Fruit fly (Drosophila melanogaster): ENCODE data around the gene Jhbp5.

dm6 chr3R:16006806-16007556, 38.9 kb downstream of the Jhbp5 start:
- TF ChIP-seq Ets21C (GFP tag; optimal IDR thresholded peaks at IDR 0.05) (no peak), net (GFP tag; optimal IDR thresholded peaks at IDR 0.05) (no peak), Lpt (GFP tag; optimal IDR thresholded peaks at IDR 0.05) (no peak), ss (GFP tag; optimal IDR thresholded peaks at IDR 0.05) (no peak), Sox102F (GFP tag; optimal IDR thresholded peaks at IDR 0.05) (no peak), Sox15 (GFP tag; optimal IDR thresholded peaks at IDR 0.05) (no peak), CG6276 (GFP tag; optimal IDR thresholded peaks at IDR 0.05) (no peak), OdsH (GFP tag; optimal IDR thresholded peaks at IDR 0.05) (no peak), CG3919 (GFP tag; optimal IDR thresholded peaks at IDR 0.05) (no peak), fkh (GFP tag; optimal IDR thresholded peaks at IDR 0.05) (peak; percentile 91), CG11762 (GFP tag; optimal IDR thresholded peaks at IDR 0.05; ENCODE audit: insufficient read depth) (no peak), CG4318 (GFP tag; optimal IDR thresholded peaks at IDR 0.05) (no peak), CG7368 (GFP tag; optimal IDR thresholded peaks at IDR 0.05) (no peak)

All from whole organism, prepupa.